Worm (Caenorhabditis elegans) whole organism, dauer: ENCODE data around the gene sri-37.
"Not testable (repeated sequence)": the region's sequence is repeated elsewhere in the genome, so short reads cannot be mapped to it uniquely, and the experiment has no call there.

Experiments used
- unc-62 ChIP-seq: sonication (generic microtip); optimal IDR thresholded peaks from 2 replicates; lab custom pipeline; 2017; ENCODE audit warnings: missing biosample characterization, missing genetic modification reagents, missing genetic modification characterization

The sri-37 gene

ce11 chrII:2665606-2666005, 36.2 kb downstream of the sri-37 start, which contains the start of gene F22E5.22:
F22E5.22 (plus strand) TSS chrII:2665906.
- no peak for TF ChIP-seq unc-62 (GFP tag; lab: Kevin White, UChicago)

ce11 chrII:2672320-2672719, 43.0 kb downstream of the sri-37 start, which contains the start of gene sri-57:
sri-57 (minus strand) TSS chrII:2672420.
- not testable (repeated sequence) for TF ChIP-seq unc-62 (GFP tag; lab: Kevin White, UChicago)

- not testable (repeated sequence) for TF ChIP-seq unc-62 (GFP tag; lab: Kevin White, UChicago)
Measured at ce11 chrII:2673534-2673933, 44.2 kb downstream of the sri-37 start, which contains the start of the genes F22E5.20 and F22E5.1. F22E5.20 (minus strand) TSS chrII:2673634. F22E5.1 (plus strand) TSS chrII:2673775.

ce11 chrII:2677534-2678168, 48.3 kb downstream of the sri-37 start, which contains the start of gene F22E5.17:
F22E5.17 (plus strand) TSS chrII:2678041.
- TF ChIP-seq unc-62 (GFP tag; lab: Kevin White, UChicago): no peak
